Fruit fly (Drosophila melanogaster) whole organism, prepupa: ENCODE measurements around the gene CG4572.

Experiments used
- CG10631 ChIP-seq: fragments of 200-800 bp; sonication (Bioruptor generic); optimal IDR thresholded peaks from 2 replicates; lab custom pipeline; 2016; ENCODE audit warnings: missing biosample characterization, missing genetic modification characterization
- CG11902 ChIP-seq: fragments of 200-800 bp; sonication (Bioruptor generic); optimal IDR thresholded peaks from 3 replicates; lab custom pipeline; 2016; ENCODE audit warnings: missing biosample characterization, missing genetic modification characterization
- CG1621 ChIP-seq: fragments of 200-800 bp; sonication (Bioruptor generic); optimal IDR thresholded peaks from 3 replicates; lab custom pipeline; 2018; ENCODE audit warnings: missing biosample characterization, mild to moderate bottlenecking, missing genetic modification characterization
- CG16779 ChIP-seq: fragments of 200-800 bp; sonication (Bioruptor generic); optimal IDR thresholded peaks from 3 replicates; lab custom pipeline; 2017; ENCODE audit warnings: missing biosample characterization, mild to moderate bottlenecking, missing genetic modification characterization
- CG32006 ChIP-seq: fragments of 200-800 bp; sonication (Bioruptor generic); optimal IDR thresholded peaks from 3 replicates; lab custom pipeline; 2017; ENCODE audit warnings: missing biosample characterization, mild to moderate bottlenecking, missing genetic modification characterization
- CG34406 ChIP-seq: fragments of 200-800 bp; sonication (Bioruptor generic); optimal IDR thresholded peaks from 3 replicates; lab custom pipeline; 2016; ENCODE audit warnings: missing biosample characterization, missing genetic modification characterization
- CG3919 ChIP-seq: fragments of 200-800 bp; sonication (Bioruptor generic); optimal IDR thresholded peaks from 3 replicates; lab custom pipeline; 2016; ENCODE audit warnings: missing biosample characterization, missing genetic modification characterization
- CG4318 ChIP-seq: fragments of 200-800 bp; sonication (Bioruptor generic); optimal IDR thresholded peaks from 3 replicates; lab custom pipeline; 2017; ENCODE audit warnings: missing biosample characterization, mild to moderate bottlenecking, missing genetic modification characterization
- CG6163 ChIP-seq: fragments of 200-800 bp; sonication (Bioruptor generic); IDR thresholded peaks from 3 replicates; pipeline ENCODE4 v1.3.6; 2022; ENCODE audit warnings: missing biosample characterization, missing genetic modification characterization
- CG6808 ChIP-seq: fragments of 200-800 bp; sonication (Bioruptor generic); optimal IDR thresholded peaks from 3 replicates; lab custom pipeline; 2017; ENCODE audit warnings: missing biosample characterization, missing genetic modification characterization, mild to moderate bottlenecking, moderate library complexity, missing genetic modification reagents
- CG6854 ChIP-seq: fragments of 200-800 bp; sonication (Bioruptor generic); optimal IDR thresholded peaks from 2 replicates; lab custom pipeline; 2017; ENCODE audit warnings: missing biosample characterization, mild to moderate bottlenecking, missing genetic modification characterization
- CG7368 ChIP-seq: fragments of 200-800 bp; sonication (Bioruptor generic); optimal IDR thresholded peaks from 3 replicates; lab custom pipeline; 2016; ENCODE audit warnings: missing biosample characterization, missing genetic modification characterization
- CG8119 ChIP-seq: fragments of 200-800 bp; sonication (Bioruptor generic); IDR thresholded peaks from 3 replicates; pipeline ENCODE4 v1.3.6; 2022; ENCODE audit warnings: missing biosample characterization, missing genetic modification characterization
- CG8632 ChIP-seq: fragments of 200-800 bp; sonication (Bioruptor generic); optimal IDR thresholded peaks from 3 replicates; lab custom pipeline; 2016; ENCODE audit warnings: missing biosample characterization, missing genetic modification characterization
- CG9139 ChIP-seq: fragments of 200-800 bp; sonication (Bioruptor generic); optimal IDR thresholded peaks from 3 replicates; lab custom pipeline; 2017; ENCODE audit warnings: missing biosample characterization, mild to moderate bottlenecking, missing genetic modification characterization
- Eip78C ChIP-seq: fragments of 200-800 bp; sonication (Bioruptor generic); peaks from one replicate; lab custom pipeline; 2016; ENCODE audit warnings: missing biosample characterization, missing genetic modification characterization
- Eip93F ChIP-seq: fragments of 200-800 bp; sonication (Bioruptor generic); optimal IDR thresholded peaks from 2 replicates; lab custom pipeline; 2016; ENCODE audit warnings: missing biosample characterization, mild to moderate bottlenecking, missing genetic modification characterization
- Ets96B ChIP-seq: fragments of 200-800 bp; optimal IDR thresholded peaks from 2 replicates; lab custom pipeline; 2019; ENCODE audit warnings: missing biosample characterization, mild to moderate bottlenecking, missing genetic modification characterization, moderate library complexity
- Hr4 ChIP-seq: fragments of 200-800 bp; sonication (Bioruptor generic); optimal IDR thresholded peaks from 3 replicates; lab custom pipeline; 2016; ENCODE audit warnings: missing biosample characterization, missing genetic modification characterization
- OdsH ChIP-seq: fragments of 200-800 bp; sonication (Bioruptor generic); optimal IDR thresholded peaks from 3 replicates; lab custom pipeline; 2016; ENCODE audit warnings: missing biosample characterization, missing genetic modification characterization
- Sox102F ChIP-seq: fragments of 200-800 bp; sonication (Bioruptor generic); optimal IDR thresholded peaks from 2 replicates; lab custom pipeline; 2016; ENCODE audit warnings: missing biosample characterization, mild to moderate bottlenecking, missing genetic modification characterization
- Sox14 ChIP-seq: fragments of 200-800 bp; sonication (Bioruptor generic); optimal IDR thresholded peaks from 3 replicates; lab custom pipeline; 2016; ENCODE audit warnings: missing biosample characterization, missing genetic modification characterization
- acj6 ChIP-seq: fragments of 200-800 bp; sonication (Bioruptor generic); optimal IDR thresholded peaks from 3 replicates; lab custom pipeline; 2016; ENCODE audit warnings: missing biosample characterization, missing genetic modification characterization
- dsx ChIP-seq: fragments of 200-800 bp; optimal IDR thresholded peaks from 3 replicates; lab custom pipeline; 2019; ENCODE audit warnings: missing biosample characterization, mild to moderate bottlenecking, missing genetic modification characterization, moderate library complexity; ENCODE audit not compliant: poor library complexity, severe bottlenecking
- fd85E ChIP-seq: fragments of 200-800 bp; sonication (Bioruptor generic); optimal IDR thresholded peaks from 3 replicates; lab custom pipeline; 2016; ENCODE audit warnings: missing biosample characterization, missing genetic modification characterization
- fkh ChIP-seq: fragments of 200-800 bp; sonication (Bioruptor generic); optimal IDR thresholded peaks from 3 replicates; lab custom pipeline; 2017; ENCODE audit warnings: missing biosample characterization, mild to moderate bottlenecking, missing genetic modification characterization, moderate library complexity
- lz ChIP-seq: fragments of 200-800 bp; sonication (Bioruptor generic); optimal IDR thresholded peaks from 3 replicates; lab custom pipeline; 2016; ENCODE audit warnings: missing biosample characterization, missing genetic modification characterization
- net ChIP-seq: fragments of 200-800 bp; sonication (Bioruptor generic); optimal IDR thresholded peaks from 3 replicates; lab custom pipeline; 2016; ENCODE audit warnings: missing biosample characterization, missing genetic modification characterization
- pdm3 ChIP-seq: fragments of 200-800 bp; sonication (Bioruptor generic); optimal IDR thresholded peaks from 3 replicates; lab custom pipeline; 2016; ENCODE audit warnings: missing biosample characterization, missing genetic modification characterization
- svp ChIP-seq: fragments of 200-800 bp; sonication (Bioruptor generic); peaks from one replicate; lab custom pipeline; 2016; ENCODE audit warnings: missing biosample characterization, missing genetic modification characterization
- topi ChIP-seq: fragments of 200-800 bp; sonication (Bioruptor generic); optimal IDR thresholded peaks from 3 replicates; lab custom pipeline; 2016; ENCODE audit warnings: missing biosample characterization, missing genetic modification characterization
- vri ChIP-seq: fragments of 200-800 bp; sonication (Bioruptor generic); optimal IDR thresholded peaks from 3 replicates; lab custom pipeline; 2016; ENCODE audit warnings: missing biosample characterization, mild to moderate bottlenecking, missing genetic modification characterization

Gene CG4572

dm6 chr3R:19863979-19864775 lies at the start of gene CG4572, which contains the start of gene CG4686 (continued):
- TF ChIP-seq Ets96B (tag; lab: Kevin White, UChicago) (peak; percentile 67), CG9139 (GFP tag; lab: Kevin White, UChicago) (peak; percentile 57), acj6 (GFP tag; lab: Kevin White, UChicago) (peak; percentile 79), lz (peak; percentile 89), CG34406 (GFP tag; lab: Kevin White, UChicago) (peak; percentile 74), CG10631 (GFP tag; lab: Kevin White, UChicago) (peak; percentile 85), Sox102F (GFP tag; lab: Kevin White, UChicago) (peak; percentile 83), CG8119 (GFP tag; lab: Robert Waterston, UW) (peak; percentile 74), OdsH (GFP tag; lab: Kevin White, UChicago) (peak; percentile 85), pdm3 (GFP tag; lab: Kevin White, UChicago) (peak; percentile 85)
- TF ChIP-seq, all 60 proteins: peak for 54

dm6 chr3R:19911030-19911429 lies 46.8 kb upstream of the CG4572 start:
- TF ChIP-seq net (no peak), OdsH (GFP tag; lab: Kevin White, UChicago) (no peak), Sox102F (GFP tag; lab: Kevin White, UChicago) (no peak)

dm6 chr3R:19910302-19911029 lies 46.3 kb upstream of the CG4572 start:
- TF ChIP-seq svp (GFP tag; lab: Kevin White, UChicago) (peak; percentile 94), Eip78C (GFP tag; lab: Kevin White, UChicago) (peak; percentile 82), CG3919 (no peak), fd85E (GFP tag; lab: Kevin White, UChicago) (no peak), CG6163 (GFP tag; lab: Robert Waterston, UW) (no peak), CG4318 (GFP tag; lab: Kevin White, UChicago) (no peak), Eip93F (peak; percentile 48), CG10631 (GFP tag; lab: Kevin White, UChicago) (no peak), CG7368 (GFP tag; lab: Kevin White, UChicago) (no peak), CG6854 (peak; percentile 37), CG16779 (no peak), vri (GFP tag; lab: Kevin White, UChicago) (peak; percentile 83), CG11902 (GFP tag; lab: Kevin White, UChicago) (no peak), dsx (GFP tag; lab: Kevin White, UChicago) (peak; percentile 2), CG6808 (peak; percentile 52), CG32006 (GFP tag; lab: Kevin White, UChicago) (peak; percentile 29), fkh (GFP tag; lab: Kevin White, UChicago) (no peak), CG8632 (GFP tag; lab: Kevin White, UChicago) (no peak), CG1621 (tag; lab: Kevin White, UChicago) (no peak), Sox102F (GFP tag; lab: Kevin White, UChicago) (no peak)

dm6 chr3R:19909541-19910182 lies 45.5 kb upstream of the CG4572 start:
- peak; percentile 7 for TF ChIP-seq Eip78C (GFP tag; lab: Kevin White, UChicago)
- TF ChIP-seq svp (GFP tag; lab: Kevin White, UChicago) = peak; percentile 79
- TF ChIP-seq Sox14 = peak; percentile 4
- 0 out of 3 replicates have a peak, but pooled peaks have one; percentile 9 for TF ChIP-seq CG6163 (GFP tag; lab: Robert Waterston, UW)
- no peak for TF ChIP-seq topi (GFP tag; lab: Kevin White, UChicago)
- TF ChIP-seq Hr4 (GFP tag; lab: Kevin White, UChicago) = no peak
- TF ChIP-seq vri (GFP tag; lab: Kevin White, UChicago) = peak; percentile 62
